Worm (Caenorhabditis elegans) whole organism, L1 larva: Measurements from ENCODE around the gene rpl-36.

ENCODE experiments used
- C16A3.4 ChIP-seq: fragments of 150-350 bp; optimal IDR thresholded peaks from 2 replicates; lab custom pipeline; 2014; ENCODE audit warnings: missing biosample characterization, missing genetic modification characterization
- C34B4.2 ChIP-seq: sonication (generic microtip); optimal IDR thresholded peaks from 2 replicates; lab custom pipeline; 2017; ENCODE audit warnings: mild to moderate bottlenecking, missing genetic modification characterization, missing compliant biosample characterization
- Y116A8C.19 ChIP-seq: sonication (generic microtip); optimal IDR thresholded peaks from 2 replicates; lab custom pipeline; 2016; ENCODE audit warnings: missing compliant biosample characterization, missing genetic modification characterization, borderline replicate concordance
- aha-1 ChIP-seq: fragments of 150-350 bp; optimal IDR thresholded peaks from 2 replicates; lab custom pipeline; 2014; ENCODE audit warnings: missing biosample characterization, missing genetic modification characterization
- alr-1 ChIP-seq: fragments of 200-800 bp; sonication (Bioruptor generic); optimal IDR thresholded peaks from 2 replicates; lab custom pipeline; 2018; ENCODE audit warnings: borderline replicate concordance, mild to moderate bottlenecking, missing genetic modification characterization, missing compliant biosample characterization
- blmp-1 ChIP-seq: fragments of 150-350 bp; optimal IDR thresholded peaks from 2 replicates; lab custom pipeline; 2014; ENCODE audit warnings: missing biosample characterization, missing genetic modification characterization
- ceh-63 ChIP-seq: fragments of 200-800 bp; sonication (Bioruptor generic); optimal IDR thresholded peaks from 2 replicates; lab custom pipeline; 2018; ENCODE audit warnings: mild to moderate bottlenecking, missing genetic modification characterization, missing compliant biosample characterization
- ceh-88 ChIP-seq: fragments of 200-800 bp; sonication (Bioruptor generic); IDR thresholded peaks from 2 replicates; pipeline ENCODE4 v1.3.6; 2022; ENCODE audit warnings: missing genetic modification characterization, missing compliant biosample characterization
- ces-1 ChIP-seq: fragments of 150-350 bp; optimal IDR thresholded peaks from 2 replicates; lab custom pipeline; 2014; ENCODE audit warnings: missing biosample characterization, missing genetic modification reagents, missing genetic modification characterization
- dpl-1 ChIP-seq, 3 experiments: fragments of 150-350 bp in 2 of 3; sonication (generic microtip) in 1 of 3; optimal IDR thresholded peaks; 2 replicates each; lab custom pipeline; 2014 to 2017; ENCODE audit warnings: missing biosample characterization in 3 of 3, missing genetic modification characterization in 3 of 3, missing genetic modification reagents in 3 of 3
- dsc-1 ChIP-seq: sonication (generic microtip); optimal IDR thresholded peaks from 2 replicates; lab custom pipeline; 2016; ENCODE audit warnings: mild to moderate bottlenecking, missing genetic modification characterization, missing compliant biosample characterization
- efl-1 ChIP-seq, 4 experiments: fragments of 150-350 bp; optimal IDR thresholded peaks in 3 of 4; peaks in 1 of 4; 1 replicate in 1 of 4; 2 replicates in 3 of 4; lab custom pipeline; 2014; ENCODE audit warnings: missing biosample characterization in 2 of 4, missing genetic modification characterization in 2 of 4, missing genetic modification reagents in 2 of 4
- egl-13 ChIP-seq: sonication (generic microtip); optimal IDR thresholded peaks from 2 replicates; lab custom pipeline; 2016; ENCODE audit warnings: missing genotype, missing genetic modification reagents, missing genetic modification characterization, missing compliant biosample characterization
- egl-27 ChIP-seq, 2 experiments: fragments of 150-350 bp in 1 of 2; sonication (generic microtip); optimal IDR thresholded peaks; 3 replicates each; lab custom pipeline; 2017 to 2018; ENCODE audit warnings: missing biosample characterization in 2 of 2, missing genetic modification characterization in 2 of 2, missing genetic modification reagents in 2 of 2
- elt-3 ChIP-seq, 6 experiments: fragments of 150-350 bp in 1 of 6; sonication (generic microtip); optimal IDR thresholded peaks; 2 replicates each; lab custom pipeline; 2017 to 2018; ENCODE audit warnings: missing biosample characterization in 6 of 6, missing genetic modification characterization in 6 of 6, inconsistent platforms in 1 of 6
- ets-5 ChIP-seq: fragments of 200-800 bp; sonication (Bioruptor generic); IDR thresholded peaks from 2 replicates; pipeline ENCODE4 v1.3.6; 2022; ENCODE audit warnings: missing genetic modification characterization, missing compliant biosample characterization
- fkh-10 ChIP-seq: sonication (generic microtip); optimal IDR thresholded peaks from 2 replicates; lab custom pipeline; 2017; ENCODE audit warnings: missing biosample characterization, missing genetic modification reagents, missing genetic modification characterization
- fkh-8 ChIP-seq: sonication (generic microtip); optimal IDR thresholded peaks from 2 replicates; lab custom pipeline; 2016; ENCODE audit warnings: mild to moderate bottlenecking, missing genetic modification characterization, missing compliant biosample characterization
- irx-1 ChIP-seq: sonication (generic microtip); optimal IDR thresholded peaks from 2 replicates; lab custom pipeline; 2016; ENCODE audit warnings: missing genetic modification characterization, missing compliant biosample characterization
- isw-1 ChIP-seq: fragments of 200-800 bp; sonication (Bioruptor generic); IDR thresholded peaks from 2 replicates; pipeline ENCODE4 v1.3.6; 2022; ENCODE audit warnings: missing genetic modification characterization, missing compliant biosample characterization
- lin-13 ChIP-seq: fragments of 150-350 bp; optimal IDR thresholded peaks from 2 replicates; lab custom pipeline; 2014; ENCODE audit warnings: missing biosample characterization, missing genetic modification reagents, missing genetic modification characterization
- lin-35 ChIP-seq, 2 experiments: fragments of 150-350 bp; optimal IDR thresholded peaks; 2 replicates each; lab custom pipeline; 2014; ENCODE audit warnings: missing biosample characterization in 2 of 2, missing genetic modification characterization in 2 of 2, missing genetic modification reagents in 2 of 2
- lir-3 ChIP-seq: sonication (generic microtip); optimal IDR thresholded peaks from 2 replicates; lab custom pipeline; 2016; ENCODE audit warnings: mild to moderate bottlenecking, missing genetic modification characterization, moderate library complexity, missing compliant biosample characterization; ENCODE audit not compliant: poor library complexity
- lsy-2 ChIP-seq, 2 experiments: fragments of 150-350 bp; optimal IDR thresholded peaks; 2 replicates each; lab custom pipeline; 2014; ENCODE audit warnings: missing biosample characterization in 2 of 2, missing genetic modification characterization in 2 of 2
- mep-1 ChIP-seq: fragments of 150-350 bp; optimal IDR thresholded peaks from 2 replicates; lab custom pipeline; 2014; ENCODE audit warnings: missing biosample characterization, missing genetic modification characterization
- nhr-237 ChIP-seq: fragments of 150-350 bp; optimal IDR thresholded peaks from 2 replicates; lab custom pipeline; 2014; ENCODE audit warnings: missing biosample characterization, missing genetic modification characterization
- nhr-71 ChIP-seq: sonication (generic microtip); optimal IDR thresholded peaks from 2 replicates; lab custom pipeline; 2016; ENCODE audit warnings: mild to moderate bottlenecking, missing genetic modification characterization, moderate library complexity, missing compliant biosample characterization
- nhr-77 ChIP-seq: fragments of 150-350 bp; optimal IDR thresholded peaks from 2 replicates; lab custom pipeline; 2014; ENCODE audit warnings: missing biosample characterization, missing genetic modification characterization
- nhr-84 ChIP-seq: sonication (generic microtip); optimal IDR thresholded peaks from 2 replicates; lab custom pipeline; 2017; ENCODE audit warnings: missing biosample characterization, missing genetic modification characterization
- nhr-85 ChIP-seq: sonication (generic microtip); peaks from one replicate; lab custom pipeline; 2016; ENCODE audit warnings: missing genetic modification characterization, inconsistent platforms, missing compliant biosample characterization
- nhr-90 ChIP-seq: sonication (generic microtip); optimal IDR thresholded peaks from 2 replicates; lab custom pipeline; 2016; ENCODE audit warnings: mild to moderate bottlenecking, missing genetic modification characterization, missing compliant biosample characterization; ENCODE audit not compliant: poor library complexity
- pax-3 ChIP-seq: fragments of 200-800 bp; sonication (Bioruptor generic); optimal IDR thresholded peaks from 2 replicates; lab custom pipeline; 2018; ENCODE audit warnings: mild to moderate bottlenecking, missing genetic modification characterization, moderate library complexity, missing compliant biosample characterization
- pqm-1 ChIP-seq: sonication (generic microtip); optimal IDR thresholded peaks from 3 replicates; lab custom pipeline; 2017; ENCODE audit warnings: missing biosample characterization, missing genetic modification characterization
- snpc-4 ChIP-seq: fragments of 150-350 bp; optimal IDR thresholded peaks from 2 replicates; lab custom pipeline; 2014; ENCODE audit warnings: missing biosample characterization, missing genetic modification characterization
- snu-23 ChIP-seq: sonication (generic microtip); optimal IDR thresholded peaks from 2 replicates; lab custom pipeline; 2016; ENCODE audit warnings: missing genetic modification characterization, missing compliant biosample characterization
- sptf-1 ChIP-seq: fragments of 150-350 bp; optimal IDR thresholded peaks from 2 replicates; lab custom pipeline; 2014; ENCODE audit warnings: missing biosample characterization, missing genetic modification characterization
- sup-37 ChIP-seq: fragments of 200-800 bp; sonication (Bioruptor generic); optimal IDR thresholded peaks from 2 replicates; lab custom pipeline; 2018; ENCODE audit warnings: mild to moderate bottlenecking, missing genetic modification characterization, missing compliant biosample characterization
- unc-86 ChIP-seq: sonication (generic microtip); optimal IDR thresholded peaks from 2 replicates; lab custom pipeline; 2016; ENCODE audit warnings: missing genetic modification characterization, missing compliant biosample characterization
- xbp-1 ChIP-seq: sonication (generic microtip); optimal IDR thresholded peaks from 2 replicates; lab custom pipeline; 2016; ENCODE audit warnings: missing genetic modification characterization, missing compliant biosample characterization
- zip-4 ChIP-seq: fragments of 200-800 bp; sonication (Bioruptor generic); optimal IDR thresholded peaks from 2 replicates; lab custom pipeline; 2018; ENCODE audit warnings: mild to moderate bottlenecking, missing genetic modification characterization, moderate library complexity, missing compliant biosample characterization
- ztf-11 ChIP-seq, 2 experiments: sonication (generic microtip); optimal IDR thresholded peaks; 2 replicates each; lab custom pipeline; 2016 to 2017; ENCODE audit warnings: missing genetic modification characterization in 2 of 2, missing biosample characterization in 1 of 2, missing compliant biosample characterization in 1 of 2
- ztf-4 ChIP-seq: fragments of 150-350 bp; optimal IDR thresholded peaks from 2 replicates; lab custom pipeline; 2014; ENCODE audit warnings: missing biosample characterization, missing genetic modification characterization

The rpl-36 gene

DNA sequence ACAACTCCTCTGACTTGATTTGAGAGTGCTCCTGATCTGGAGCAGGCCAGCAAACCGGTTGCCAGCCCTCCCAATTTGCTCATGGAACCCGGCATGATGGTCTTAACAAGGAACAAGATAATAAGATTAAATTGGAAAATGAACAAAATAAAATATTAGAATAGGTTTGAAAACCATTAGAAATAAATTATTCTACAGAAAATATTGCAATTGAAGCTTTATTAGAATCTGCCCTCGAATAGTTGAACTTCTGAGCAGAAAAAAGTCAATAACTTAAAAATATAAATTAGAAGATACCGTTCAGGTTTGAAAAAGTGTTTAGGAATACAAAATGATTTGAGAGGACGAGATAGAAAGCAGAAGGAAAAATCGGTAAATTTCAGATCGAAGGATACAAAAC is 21.3 kb upstream of the rpl-36 start, which contains the start of gene nuo-4:
Gene nuo-4 (minus strand): TSS at position 101 of the 400 bp plus-strand sequence.
- TF ChIP-seq ceh-63, result no peak
- no peak for TF ChIP-seq dpl-1 (GFP tag; optimal IDR thresholded peaks at IDR 0.05; lab: Kevin White, UChicago)
- no peak for TF ChIP-seq sptf-1 (tag; lab: Kevin White, UChicago)
- TF ChIP-seq isw-1 (GFP tag; lab: Robert Waterston, UW), result no peak
- TF ChIP-seq dsc-1 (tag; lab: Kevin White, UChicago), result no peak
- TF ChIP-seq nhr-237 (tag; lab: Kevin White, UChicago), result no peak
- no peak for TF ChIP-seq nhr-85 (tag; lab: Kevin White, UChicago)
- TF ChIP-seq ets-5 (GFP tag; lab: Robert Waterston, UW), result no peak
- TF ChIP-seq lin-13 (GFP tag; lab: Kevin White, UChicago), result no peak
- TF ChIP-seq Y116A8C.19 (tag; lab: Kevin White, UChicago), result no peak
- TF ChIP-seq mep-1 (tag; lab: Kevin White, UChicago), result no peak
- no peak for TF ChIP-seq C16A3.4

DNA sequence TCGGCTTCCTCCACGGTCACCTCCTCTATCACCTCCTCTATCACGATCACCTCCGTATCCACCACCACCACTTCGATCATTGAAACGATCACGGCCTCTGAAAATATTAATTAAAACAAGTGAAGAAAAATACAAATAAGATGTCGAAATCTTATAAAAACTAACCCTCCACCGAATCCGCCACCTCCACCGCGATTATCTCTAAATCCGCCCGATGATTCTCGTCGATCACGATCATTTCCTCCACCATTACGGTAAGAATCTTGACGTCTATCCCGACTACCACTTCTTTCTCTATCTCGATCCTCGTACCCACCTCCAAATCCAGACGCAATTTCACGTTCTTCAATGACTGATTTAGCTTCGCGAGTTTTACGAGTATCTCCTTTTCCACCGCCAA is 20.8 kb upstream of the rpl-36 start:
- TF ChIP-seq C34B4.2 (tag; lab: Kevin White, UChicago), result no peak
- no peak for TF ChIP-seq mep-1 (tag; lab: Kevin White, UChicago)
- TF ChIP-seq lir-3, result no peak
- TF ChIP-seq xbp-1 (tag; lab: Kevin White, UChicago), result no peak
- TF ChIP-seq dsc-1 (tag; lab: Kevin White, UChicago), result no peak
- no peak for TF ChIP-seq Y116A8C.19 (tag; lab: Kevin White, UChicago)
- no peak for TF ChIP-seq irx-1
- no peak for TF ChIP-seq ztf-11 (tag; optimal IDR thresholded peaks at IDR 0.05; lab: Kevin White, UChicago)
- no peak for TF ChIP-seq ztf-4
- no peak for TF ChIP-seq snpc-4 (tag; lab: Kevin White, UChicago)
- TF ChIP-seq nhr-90 (tag; lab: Kevin White, UChicago), result no peak
- no peak for TF ChIP-seq ces-1 (GFP tag; lab: Kevin White, UChicago)
- no peak for TF ChIP-seq pax-3
- no peak for TF ChIP-seq isw-1 (GFP tag; lab: Robert Waterston, UW)

DNA sequence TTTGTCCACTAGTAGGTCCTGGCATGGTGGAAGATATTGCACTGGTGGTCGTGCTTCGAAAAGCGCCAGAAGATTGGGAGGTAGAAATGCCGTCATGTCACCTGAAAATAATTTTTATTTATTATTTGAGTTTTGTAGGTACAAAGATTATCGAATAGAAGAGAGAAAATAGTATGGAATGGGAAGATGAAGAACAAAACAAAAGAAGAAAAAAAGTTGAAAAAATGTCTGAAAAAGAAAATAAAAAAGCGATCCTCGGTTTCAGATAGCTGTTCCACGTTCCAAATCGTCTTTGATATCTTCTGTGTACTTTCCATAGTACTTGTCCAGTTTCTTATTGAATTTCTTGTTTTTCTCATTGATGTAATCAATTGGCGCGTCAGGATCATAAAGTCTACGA is 19.0 kb upstream of the rpl-36 start, which contains the start of gene rnp-7:
Gene rnp-7 (minus strand): TSS at position 101 of the 400 bp plus-strand sequence.
- no peak for TF ChIP-seq sup-37 (GFP tag; lab: Kevin White, UChicago)
- TF ChIP-seq efl-1 (optimal IDR thresholded peaks at IDR 0.05; lab: Kevin White, UChicago), result no peak
- TF ChIP-seq efl-1 (GFP tag; optimal IDR thresholded peaks at IDR 0.05 in 1 of 2; lab: Kevin White, UChicago), result peak in 1 of 2 experiments; percentile 59

DNA sequence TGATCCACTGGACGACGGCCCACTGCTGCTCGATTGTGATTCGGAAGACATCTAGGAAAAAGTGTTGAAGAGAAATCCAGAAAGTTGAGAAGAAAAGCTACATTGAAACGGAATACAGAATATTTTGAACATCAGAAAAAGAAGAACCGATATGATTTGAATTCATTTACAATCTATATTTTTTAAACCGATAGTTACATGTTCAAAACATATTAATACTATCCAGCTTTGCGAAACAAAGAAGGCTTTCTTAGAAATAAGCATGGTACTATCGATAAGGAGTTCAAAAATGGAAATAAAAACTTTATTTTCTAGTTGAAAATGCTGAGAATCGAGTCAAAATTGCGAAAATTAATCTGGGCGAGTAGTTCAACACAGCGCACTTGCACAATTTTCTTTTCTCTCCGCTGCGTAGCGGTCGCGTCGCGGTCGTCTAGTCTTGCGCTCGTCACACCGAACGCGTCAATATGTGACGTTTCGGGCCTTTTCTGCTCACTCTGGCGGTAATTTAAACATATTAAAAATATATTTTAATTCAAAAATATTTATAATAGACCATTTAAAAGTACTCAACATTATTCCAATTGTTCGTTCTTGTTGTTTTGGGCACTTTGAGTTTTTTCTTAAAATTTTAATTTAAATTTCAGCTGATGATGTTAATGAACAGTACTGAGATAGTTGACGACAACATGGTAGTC is 17.8 kb upstream of the rpl-36 start, which contains the start of the genes syf-2 and K04G7.1:
Gene syf-2 (minus strand): TSS at position 51 of the 698 bp plus-strand sequence.
Gene K04G7.1 (plus strand): TSS at position 648 of the 698 bp plus-strand sequence.
- TF ChIP-seq alr-1, result no peak
- TF ChIP-seq blmp-1, result peak; percentile 82
- TF ChIP-seq elt-3 (tag; optimal IDR thresholded peaks at IDR 0.05; lab: Kevin White, UChicago), result peak in 3 of 6 experiments; percentile 58 to 89 (median 59)
- TF ChIP-seq nhr-77 (tag; lab: Kevin White, UChicago), result peak; percentile 89
- TF ChIP-seq pqm-1 (tag; lab: Kevin White, UChicago), result no peak
- TF ChIP-seq fkh-10 (GFP tag; lab: Kevin White, UChicago), result peak; percentile 71
- peak; percentile 85 for TF ChIP-seq unc-86
- TF ChIP-seq aha-1 (tag; lab: Kevin White, UChicago), result peak; percentile 72
- TF ChIP-seq ceh-88 (GFP tag; lab: Robert Waterston, UW), result peak; percentile 72; the same call in 1 of the 2 replicates
- TF ChIP-seq lir-3, result peak; percentile 62
- TF ChIP-seq snu-23 (GFP tag; lab: Kevin White, UChicago), result peak; percentile 92
- TF ChIP-seq ztf-4, result peak; percentile 77
- TF ChIP-seq zip-4 (GFP tag; lab: Kevin White, UChicago), result peak; percentile 60
- no peak for TF ChIP-seq nhr-84
- TF ChIP-seq egl-27 (tag; optimal IDR thresholded peaks at IDR 0.05; lab: Kevin White, UChicago), result peak; percentile 78 to 87
- peak; percentile 82 for TF ChIP-seq snpc-4 (tag; lab: Kevin White, UChicago)
- TF ChIP-seq lin-35 (GFP tag; optimal IDR thresholded peaks at IDR 0.05; lab: Kevin White, UChicago), result peak; percentile 93 to 96
- TF ChIP-seq nhr-237 (tag; lab: Kevin White, UChicago), result peak; percentile 74
- peak; percentile 95 for TF ChIP-seq nhr-71 (tag; lab: Kevin White, UChicago)
- no peak for TF ChIP-seq Y116A8C.19 (tag; lab: Kevin White, UChicago)
- TF ChIP-seq ztf-11 (tag; optimal IDR thresholded peaks at IDR 0.05; lab: Kevin White, UChicago), result peak in 1 of 2 experiments; percentile 57
- TF ChIP-seq fkh-8 (tag; lab: Kevin White, UChicago), result peak; percentile 95
- TF ChIP-seq efl-1 (optimal IDR thresholded peaks at IDR 0.05; lab: Kevin White, UChicago), result peak; percentile 88 to 93
- TF ChIP-seq efl-1 (GFP tag; optimal IDR thresholded peaks at IDR 0.05 in 1 of 2; lab: Kevin White, UChicago), result peak; percentile 89 to 99
- TF ChIP-seq egl-13 (tag; lab: Kevin White, UChicago), result peak; percentile 85
- TF ChIP-seq dsc-1 (tag; lab: Kevin White, UChicago), result peak; percentile 80
- peak; percentile 95 for TF ChIP-seq lsy-2 (tag; optimal IDR thresholded peaks at IDR 0.05; lab: Kevin White, UChicago)
